Fruit fly (Drosophila melanogaster) whole organism, wandering third instar larva: ENCODE data around the gene CG4783.

Source experiments
- CrebA ChIP-seq: fragments of 200-800 bp; sonication (Bioruptor generic); optimal IDR thresholded peaks from 2 replicates; lab custom pipeline; 2016; ENCODE audit warnings: missing biosample characterization, mild to moderate bottlenecking, missing genetic modification characterization, borderline replicate concordance
- Dfd ChIP-seq: fragments of >200 bp; optimal IDR thresholded peaks from 2 replicates; lab custom pipeline; 2017; ENCODE audit warnings: missing biosample characterization, missing genetic modification characterization
- GATAd ChIP-seq: sonication (Bioruptor generic); optimal IDR thresholded peaks from 2 replicates; lab custom pipeline; 2016; ENCODE audit warnings: missing biosample characterization, missing genetic modification characterization
- Mio ChIP-seq: sonication (Bioruptor generic); optimal IDR thresholded peaks from 2 replicates; lab custom pipeline; 2016; ENCODE audit warnings: missing biosample characterization, missing genetic modification characterization
- OdsH ChIP-seq: fragments of 200-800 bp; sonication (Bioruptor generic); optimal IDR thresholded peaks from 2 replicates; lab custom pipeline; 2016; ENCODE audit warnings: missing biosample characterization, mild to moderate bottlenecking, missing genetic modification characterization
- Rel ChIP-seq, 2 experiments: fragments of 200-800 bp; sonication (Bioruptor generic) in 1 of 2; optimal IDR thresholded peaks; 2 replicates in 1 of 2; 3 replicates in 1 of 2; lab custom pipeline; 2016 to 2019; ENCODE audit warnings: mild to moderate bottlenecking in 2 of 2, missing biosample characterization in 2 of 2, missing genetic modification characterization in 2 of 2, moderate library complexity in 1 of 2
- Sp1 ChIP-seq: fragments of 200-800 bp; sonication (Bioruptor generic); optimal IDR thresholded peaks from 3 replicates; lab custom pipeline; 2019; ENCODE audit warnings: missing biosample characterization, mild to moderate bottlenecking, missing genetic modification characterization, moderate library complexity
- Vsx2 ChIP-seq: fragments of 200-300, 225-300 bp; sonication (Bioruptor generic); optimal IDR thresholded peaks from 2 replicates; lab custom pipeline; 2018; ENCODE audit warnings: missing biosample characterization, missing genetic modification characterization; ENCODE audit not compliant: partially characterized antibody
- dsf ChIP-seq: sonication (Bioruptor generic); optimal IDR thresholded peaks from 2 replicates; lab custom pipeline; 2016; ENCODE audit warnings: missing biosample characterization, missing genetic modification characterization, borderline replicate concordance
- fru ChIP-seq: fragments of 200-800 bp; sonication (Bioruptor generic); optimal IDR thresholded peaks from 3 replicates; lab custom pipeline; 2016; ENCODE audit warnings: missing biosample characterization, mild to moderate bottlenecking, missing genetic modification characterization
- lola ChIP-seq: fragments of >200 bp; optimal IDR thresholded peaks from 2 replicates; lab custom pipeline; 2017; ENCODE audit warnings: missing biosample characterization, missing genetic modification characterization
- psq ChIP-seq: fragments of 200-800 bp; sonication (Bioruptor generic); optimal IDR thresholded peaks from 3 replicates; lab custom pipeline; 2017; ENCODE audit warnings: missing biosample characterization, mild to moderate bottlenecking, missing genetic modification characterization, moderate library complexity
- sv ChIP-seq: fragments of 200-800 bp; sonication (Bioruptor generic); optimal IDR thresholded peaks from 3 replicates; lab custom pipeline; 2016; ENCODE audit warnings: missing biosample characterization, missing genetic modification characterization
- usp ChIP-seq: fragments of >200 bp; optimal IDR thresholded peaks from 2 replicates; lab custom pipeline; 2017; ENCODE audit warnings: missing biosample characterization, missing genetic modification characterization

- TF ChIP-seq fru (GFP tag; lab: Kevin White, UChicago) = no peak
- TF ChIP-seq Mio = no peak
- no peak for TF ChIP-seq psq (GFP tag; lab: Kevin White, UChicago)
- TF ChIP-seq OdsH (GFP tag; lab: Kevin White, UChicago) = no peak
- TF ChIP-seq sv (GFP tag; lab: Kevin White, UChicago) = no peak
- TF ChIP-seq Rel (GFP tag; optimal IDR thresholded peaks at IDR 0.05; lab: Kevin White, UChicago) = no peak
- TF ChIP-seq Rel (tag; optimal IDR thresholded peaks at IDR 0.05; lab: Kevin White, UChicago) = no peak
- TF ChIP-seq usp (GFP tag; lab: Kevin White, UChicago) = no peak
- no peak for TF ChIP-seq Dfd (GFP tag; lab: Kevin White, UChicago)
- TF ChIP-seq Vsx2 (GFP tag; lab: Kevin White, UChicago) = no peak
- no peak for TF ChIP-seq CrebA (GFP tag; lab: Kevin White, UChicago)
- TF ChIP-seq GATAd (GFP tag; lab: Kevin White, UChicago) = no peak
- no peak for TF ChIP-seq Sp1 (GFP tag; lab: Kevin White, UChicago)
- TF ChIP-seq dsf (GFP tag; lab: Kevin White, UChicago) = no peak
- no peak for TF ChIP-seq lola
These were observed 9.2 kb upstream of the CG4783 start for dm6 chr3R:19938941-19939587.
